Fruit fly (Drosophila melanogaster): ENCODE results near the gene CG3436.

CG3436 gene

DNA sequence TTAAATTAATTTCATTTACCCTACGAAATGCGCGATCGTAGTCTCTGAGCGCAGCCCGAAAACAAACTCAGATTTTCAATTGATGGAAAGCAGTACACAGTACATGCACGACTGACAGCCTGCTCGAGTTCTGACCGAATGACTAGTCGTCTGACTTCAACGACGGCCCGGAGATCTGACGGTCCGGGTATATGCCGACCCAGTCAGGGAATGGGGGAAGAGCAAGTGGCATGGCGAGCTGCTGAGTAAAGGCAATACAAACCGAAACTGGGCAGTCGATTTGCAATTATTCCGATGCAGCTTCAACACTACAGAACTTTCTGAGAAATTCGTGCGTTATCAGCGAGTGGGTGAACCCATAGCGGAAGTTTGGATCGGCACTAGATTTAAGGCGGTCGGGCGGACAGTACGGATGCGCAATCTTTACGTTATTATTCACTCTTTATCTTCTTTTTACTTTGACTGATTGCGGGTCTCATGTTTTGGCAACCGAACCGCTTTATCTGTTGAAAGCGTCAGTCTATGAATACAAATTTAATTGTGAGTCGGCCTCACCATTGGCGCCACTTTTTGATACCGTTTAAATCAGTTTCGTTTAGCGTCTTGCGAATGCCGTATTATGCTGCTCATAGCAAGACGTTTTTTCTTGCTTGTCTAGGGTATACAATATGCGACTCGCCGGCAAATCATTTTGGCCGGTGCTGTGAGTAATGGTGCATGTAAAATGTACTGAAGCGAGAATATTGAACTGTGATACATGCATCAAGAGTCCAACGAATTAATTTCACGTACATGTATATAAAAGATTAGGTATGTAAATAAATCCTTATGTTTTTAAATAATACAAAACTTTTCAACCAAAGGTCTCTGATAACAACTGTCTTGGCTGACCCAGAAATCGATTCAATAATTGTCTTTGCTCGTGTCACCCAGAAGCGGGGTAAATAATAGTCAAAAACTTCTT, 35.1 kb upstream of the CG3436 start (continued):
- TF ChIP-seq Deaf1 (tag; optimal IDR thresholded peaks at IDR 0.05) (peak; percentile 58), Doc3 (GFP tag; IDR thresholded peaks at IDR 0.05; ENCODE audit: partially characterized antibody) (no peak), CG4424 (GFP tag; optimal IDR thresholded peaks at IDR 0.05) (no peak), CG8944 (GFP tag; optimal IDR thresholded peaks at IDR 0.05) (no peak), CG34422 (GFP tag; IDR thresholded peaks at IDR 0.05) (0 out of 3 replicates have a peak, but pooled peaks have one; percentile 9), CG17359 (tag; optimal IDR thresholded peaks at IDR 0.05) (peak; percentile 14), ase (GFP tag; IDR thresholded peaks at IDR 0.05) (no peak), psq (GFP tag; optimal IDR thresholded peaks at IDR 0.05) (no peak), CG13123 (GFP tag; optimal IDR thresholded peaks at IDR 0.05) (no peak), eve (GFP tag; optimal IDR thresholded peaks at IDR 0.05) (peak in 1 of 2 experiments; percentile 66), CG10321 (GFP tag; IDR thresholded peaks at IDR 0.05) (no peak), sug (tag; optimal IDR thresholded peaks at IDR 0.05) (peak; percentile 61), lbe (GFP tag; optimal IDR thresholded peaks at IDR 0.05) (no peak), Ets65A (GFP tag) (no peak), Lim3 (GFP tag; IDR thresholded peaks at IDR 0.05) (no peak), tin (GFP tag; optimal IDR thresholded peaks at IDR 0.05) (no peak), emc (GFP tag; optimal IDR thresholded peaks at IDR 0.05) (no peak), CG9797 (GFP tag; optimal IDR thresholded peaks at IDR 0.05) (no peak), dimm (GFP tag; IDR thresholded peaks at IDR 0.05) (no peak), exex (tag; optimal IDR thresholded peaks at IDR 0.05) (peak; percentile 23), Med (GFP tag) (peak; percentile 85), luna (GFP tag; optimal IDR thresholded peaks at IDR 0.05) (no peak), gcm (GFP tag; optimal IDR thresholded peaks at IDR 0.05) (no peak), CG3847 (GFP tag; IDR thresholded peaks at IDR 0.05) (no peak), sens (GFP tag) (peak; percentile 88), Oli (tag; optimal IDR thresholded peaks at IDR 0.05) (no peak), CG17361 (GFP tag; IDR thresholded peaks at IDR 0.05) (peak; percentile 31; the same call in 1 of the 3 replicates), Taf1 (GFP tag; IDR thresholded peaks at IDR 0.05) (no peak), so (GFP tag; IDR thresholded peaks at IDR 0.05) (no peak), Hr78 (GFP tag; optimal IDR thresholded peaks at IDR 0.05) (peak in 1 of 2 experiments; percentile 52), Aef1 (GFP tag; IDR thresholded peaks at IDR 0.05) (no peak), CG11456 (GFP tag; IDR thresholded peaks at IDR 0.05) (0 out of 3 replicates have a peak, but pooled peaks have one; percentile 11), CG1233 (GFP tag; optimal IDR thresholded peaks at IDR 0.05) (no peak), E2f2 (GFP tag; IDR thresholded peaks at IDR 0.05) (no peak), vvl (GFP tag; IDR thresholded peaks at IDR 0.05) (peak; percentile 41; the same call in 1 of the 2 replicates), CG3163 (GFP tag; optimal IDR thresholded peaks at IDR 0.05) (no peak), slbo (GFP tag; IDR thresholded peaks at IDR 0.05) (peak; percentile 18; the same call in 1 of the 2 replicates), CG10654 (GFP tag; optimal IDR thresholded peaks at IDR 0.05) (no peak), gsb (GFP tag; IDR thresholded peaks at IDR 0.05) (no peak), CG13894 (tag; optimal IDR thresholded peaks at IDR 0.05) (no peak), Dad (GFP tag; optimal IDR thresholded peaks at IDR 0.05) (no peak), chn (GFP tag; optimal IDR thresholded peaks at IDR 0.05) (no peak), CG15269 (tag; optimal IDR thresholded peaks at IDR 0.05) (peak; percentile 7), CG6791 (GFP tag; IDR thresholded peaks at IDR 0.05; ENCODE audit: partially characterized antibody) (0 out of 3 replicates have a peak, but pooled peaks have one; percentile 21), her (GFP tag; optimal IDR thresholded peaks at IDR 0.05) (no peak), CG17328 (GFP tag; IDR thresholded peaks at IDR 0.05) (no peak), corto (GFP tag; optimal IDR thresholded peaks at IDR 0.05) (no peak), MTF-1 (GFP tag; optimal IDR thresholded peaks at IDR 0.05; ENCODE audit: borderline replicate concordance) (no peak), Doc2 (GFP tag; IDR thresholded peaks at IDR 0.05) (no peak), CG30403 (GFP tag; optimal IDR thresholded peaks at IDR 0.05) (no peak)

Measured in whole organism, embryonic.